Worm (Caenorhabditis elegans) whole organism, mixed stage, embryonic: ENCODE measurements around the gene C37H5.5.

Source experiments
- bed-3 ChIP-seq: fragments of 200-800 bp; sonication (Bioruptor generic); optimal IDR thresholded peaks from 3 replicates; lab custom pipeline; 2018; ENCODE audit warnings: mild to moderate bottlenecking, missing genetic modification characterization, moderate library complexity, missing compliant biosample characterization
- blmp-1 ChIP-seq: fragments of 150-350 bp; optimal IDR thresholded peaks from 2 replicates; lab custom pipeline; 2014; ENCODE audit warnings: missing biosample characterization, missing genetic modification characterization
- lin-13 ChIP-seq: fragments of 150-350 bp; optimal IDR thresholded peaks from 2 replicates; lab custom pipeline; 2014; ENCODE audit warnings: missing biosample characterization, missing genetic modification characterization
- lsy-2 ChIP-seq: fragments of 150-350 bp; optimal IDR thresholded peaks from 2 replicates; lab custom pipeline; 2014; ENCODE audit warnings: missing biosample characterization, missing genetic modification characterization
- nhr-2 ChIP-seq: fragments of 150-350 bp; optimal IDR thresholded peaks from 2 replicates; lab custom pipeline; 2014; ENCODE audit warnings: missing biosample characterization, missing genetic modification characterization
- unc-120 ChIP-seq: sonication (generic microtip); optimal IDR thresholded peaks from 2 replicates; lab custom pipeline; 2017; ENCODE audit warnings: missing genetic modification characterization, missing compliant biosample characterization; ENCODE audit not compliant: poor library complexity, severe bottlenecking
- unc-39 ChIP-seq: fragments of 150-350 bp; optimal IDR thresholded peaks from 2 replicates; lab custom pipeline; 2014; ENCODE audit warnings: missing biosample characterization, missing genetic modification characterization
- unc-62 ChIP-seq: fragments of 150-350 bp; optimal IDR thresholded peaks from 2 replicates; lab custom pipeline; 2014; ENCODE audit warnings: missing biosample characterization, missing genetic modification reagents, missing genetic modification characterization
- ztf-11 ChIP-seq: fragments of 150-350 bp; optimal IDR thresholded peaks from 2 replicates; lab custom pipeline; 2014; ENCODE audit warnings: missing biosample characterization, missing genetic modification characterization

DNA sequence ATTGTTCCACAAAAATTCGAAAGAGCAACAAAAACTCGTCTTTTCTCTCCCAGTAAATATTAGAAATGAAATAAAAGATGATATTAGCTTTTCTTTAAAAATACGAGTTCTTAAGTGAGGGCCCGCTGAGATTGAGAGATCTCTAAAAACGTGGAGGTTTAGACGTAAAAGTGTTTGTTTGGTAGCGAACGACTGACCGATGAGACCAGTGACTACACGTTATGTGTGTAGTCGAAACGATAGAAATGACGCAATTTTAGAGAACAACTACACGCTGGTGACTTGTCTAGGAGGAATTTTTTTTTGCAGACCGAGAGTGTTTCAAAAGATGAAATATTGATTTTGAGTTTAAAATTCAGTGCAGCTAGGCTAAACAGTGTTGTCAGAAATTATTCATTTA lies 35.6 kb downstream of the C37H5.5 start, which contains the start of gene C37H5.13:
- TF ChIP-seq ztf-11 (tag; lab: Kevin White, UChicago) (no peak), lin-13 (no peak), unc-120 (tag; lab: Kevin White, UChicago) (no peak), nhr-2 (tag; lab: Kevin White, UChicago) (no peak), blmp-1 (tag; lab: Kevin White, UChicago) (no peak), lsy-2 (tag; lab: Kevin White, UChicago) (no peak), unc-62 (GFP tag; lab: Kevin White, UChicago) (no peak), unc-39 (no peak), bed-3 (GFP tag; lab: Kevin White, UChicago) (no peak)
